Worm (Caenorhabditis elegans) whole organism, late embryonic: ENCODE results near the gene F46E10.18.

ENCODE experiments used
- C08G9.2 ChIP-seq: sonication (generic microtip); optimal IDR thresholded peaks from 2 replicates; lab custom pipeline; 2016; ENCODE audit warnings: mild to moderate bottlenecking, missing genetic modification characterization, moderate library complexity, missing compliant biosample characterization
- C38D4.7 ChIP-seq: fragments of 200-800 bp; sonication (Bioruptor generic); optimal IDR thresholded peaks from 2 replicates; lab custom pipeline; 2018; ENCODE audit warnings: mild to moderate bottlenecking, missing genetic modification characterization, moderate library complexity, missing compliant biosample characterization
- F13H6.1 ChIP-seq: sonication (generic microtip); optimal IDR thresholded peaks from 2 replicates; lab custom pipeline; 2016; ENCODE audit warnings: missing genetic modification characterization, missing compliant biosample characterization
- K02D7.2 ChIP-seq: sonication (generic microtip); optimal IDR thresholded peaks from 2 replicates; lab custom pipeline; 2017; ENCODE audit warnings: mild to moderate bottlenecking, missing genetic modification characterization, missing compliant biosample characterization
- Y22D7AL.16 ChIP-seq: sonication (generic microtip); optimal IDR thresholded peaks from 2 replicates; lab custom pipeline; 2016; ENCODE audit warnings: missing genetic modification characterization, missing compliant biosample characterization
- ama-1 ChIP-seq: fragments of 150-350 bp; optimal IDR thresholded peaks from 2 replicates; lab custom pipeline; 2014
- ceh-14 ChIP-seq: sonication (generic microtip); optimal IDR thresholded peaks from 2 replicates; lab custom pipeline; 2016; ENCODE audit warnings: missing genotype, missing genetic modification characterization, missing compliant biosample characterization
- ceh-18 ChIP-seq: sonication (generic microtip); optimal IDR thresholded peaks from 2 replicates; lab custom pipeline; 2016; ENCODE audit warnings: missing genetic modification characterization, missing compliant biosample characterization
- ceh-19 ChIP-seq: fragments of 200-800 bp; sonication (Bioruptor generic); optimal IDR thresholded peaks from 2 replicates; lab custom pipeline; 2018; ENCODE audit warnings: mild to moderate bottlenecking, missing genetic modification characterization, missing compliant biosample characterization
- ceh-22 ChIP-seq: sonication (generic microtip); optimal IDR thresholded peaks from 2 replicates; lab custom pipeline; 2017; ENCODE audit warnings: missing biosample characterization, missing genetic modification characterization
- ceh-24 ChIP-seq: sonication (generic microtip); optimal IDR thresholded peaks from 2 replicates; lab custom pipeline; 2016; ENCODE audit warnings: mild to moderate bottlenecking, missing genetic modification characterization, missing compliant biosample characterization
- ceh-31 ChIP-seq: sonication (generic microtip); optimal IDR thresholded peaks from 2 replicates; lab custom pipeline; 2016; ENCODE audit warnings: missing genetic modification characterization, missing compliant biosample characterization
- ceh-34 ChIP-seq: sonication (generic microtip); optimal IDR thresholded peaks from 2 replicates; lab custom pipeline; 2016; ENCODE audit warnings: mild to moderate bottlenecking, missing genetic modification characterization, missing compliant biosample characterization
- ceh-45 ChIP-seq: fragments of 200-800 bp; sonication (Bioruptor generic); IDR thresholded peaks from 2 replicates; pipeline ENCODE4 v1.3.6; 2022; ENCODE audit warnings: missing genetic modification reagents, missing genetic modification characterization, missing compliant biosample characterization
- ceh-48 ChIP-seq: sonication (generic microtip); optimal IDR thresholded peaks from 2 replicates; lab custom pipeline; 2016; ENCODE audit warnings: missing genetic modification characterization, inconsistent platforms, missing compliant biosample characterization
- che-1 ChIP-seq: sonication (generic microtip); optimal IDR thresholded peaks from 2 replicates; lab custom pipeline; 2016; ENCODE audit warnings: mild to moderate bottlenecking, missing genetic modification characterization, missing compliant biosample characterization
- dmd-4 ChIP-seq: sonication (generic microtip); optimal IDR thresholded peaks from 2 replicates; lab custom pipeline; 2016; ENCODE audit warnings: borderline replicate concordance, missing genetic modification characterization, missing compliant biosample characterization
- elt-2 ChIP-seq: sonication (generic microtip); optimal IDR thresholded peaks from 2 replicates; lab custom pipeline; 2016; ENCODE audit warnings: missing genetic modification reagents, missing genetic modification characterization, missing compliant biosample characterization
- eyg-1 ChIP-seq: sonication (generic microtip); optimal IDR thresholded peaks from 2 replicates; lab custom pipeline; 2016; ENCODE audit warnings: missing genotype, missing genetic modification characterization, missing compliant biosample characterization
- fax-1 ChIP-seq: sonication (generic microtip); optimal IDR thresholded peaks from 2 replicates; lab custom pipeline; 2016; ENCODE audit warnings: missing genotype, missing genetic modification characterization, missing compliant biosample characterization
- fkh-10 ChIP-seq: fragments of 150-350 bp; optimal IDR thresholded peaks from 2 replicates; lab custom pipeline; 2014; ENCODE audit warnings: missing biosample characterization, missing genetic modification reagents, missing genetic modification characterization
- fkh-6 ChIP-seq: sonication (generic microtip); optimal IDR thresholded peaks from 2 replicates; lab custom pipeline; 2016; ENCODE audit warnings: missing genetic modification characterization, missing compliant biosample characterization
- hlh-13 ChIP-seq: fragments of 200-800 bp; sonication (Bioruptor generic); optimal IDR thresholded peaks from 2 replicates; lab custom pipeline; 2018; ENCODE audit warnings: mild to moderate bottlenecking, missing genetic modification characterization, missing compliant biosample characterization
- hlh-15 ChIP-seq: sonication (generic microtip); optimal IDR thresholded peaks from 2 replicates; lab custom pipeline; 2016; ENCODE audit warnings: missing genetic modification characterization, missing compliant biosample characterization
- hlh-6 ChIP-seq: sonication (generic microtip); optimal IDR thresholded peaks from 2 replicates; lab custom pipeline; 2016; ENCODE audit warnings: missing genotype, missing genetic modification characterization, missing compliant biosample characterization
- hlh-8 ChIP-seq: sonication (generic microtip); optimal IDR thresholded peaks from 2 replicates; lab custom pipeline; 2016; ENCODE audit warnings: missing genotype, missing genetic modification characterization, missing compliant biosample characterization
- lin-11 ChIP-seq: fragments of 200-800 bp; sonication (Bioruptor generic); optimal IDR thresholded peaks from 2 replicates; lab custom pipeline; 2018; ENCODE audit warnings: mild to moderate bottlenecking, missing genetic modification characterization, missing compliant biosample characterization
- nfya-1 ChIP-seq: sonication (generic microtip); optimal IDR thresholded peaks from 2 replicates; lab custom pipeline; 2017; ENCODE audit warnings: missing genetic modification characterization, mild to moderate bottlenecking, missing compliant biosample characterization, antibody characterized with exemption, moderate library complexity
- nhr-11 ChIP-seq: fragments of 150-350 bp; optimal IDR thresholded peaks from 2 replicates; lab custom pipeline; 2014; ENCODE audit warnings: missing biosample characterization, missing genetic modification characterization
- pag-3 ChIP-seq: sonication (generic microtip); optimal IDR thresholded peaks from 2 replicates; lab custom pipeline; 2016; ENCODE audit warnings: missing compliant biosample characterization, missing genetic modification characterization, borderline replicate concordance
- pax-1 ChIP-seq: fragments of 150-350 bp; optimal IDR thresholded peaks from 2 replicates; lab custom pipeline; 2014; ENCODE audit warnings: missing biosample characterization, missing genetic modification characterization
- pha-2 ChIP-seq: sonication (generic microtip); optimal IDR thresholded peaks from 2 replicates; lab custom pipeline; 2017; ENCODE audit warnings: mild to moderate bottlenecking, missing genetic modification characterization, missing compliant biosample characterization
- pqm-1 ChIP-seq: sonication (generic microtip); optimal IDR thresholded peaks from 2 replicates; lab custom pipeline; 2016; ENCODE audit warnings: missing genetic modification characterization, missing compliant biosample characterization
- rnt-1 ChIP-seq: sonication (generic microtip); optimal IDR thresholded peaks from 2 replicates; lab custom pipeline; 2016; ENCODE audit warnings: missing genetic modification characterization, missing compliant biosample characterization
- sox-2 ChIP-seq: fragments of 200-800 bp; sonication (Bioruptor generic); IDR thresholded peaks from 2 replicates; pipeline ENCODE4 v1.3.6; 2022; ENCODE audit warnings: missing genetic modification reagents, missing genetic modification characterization, missing compliant biosample characterization
- tbx-2 ChIP-seq: sonication (generic microtip); optimal IDR thresholded peaks from 2 replicates; lab custom pipeline; 2016; ENCODE audit warnings: missing genetic modification characterization, missing compliant biosample characterization
- unc-42 ChIP-seq: sonication (generic microtip); optimal IDR thresholded peaks from 2 replicates; lab custom pipeline; 2016; ENCODE audit warnings: missing genotype, missing genetic modification characterization, missing compliant biosample characterization
- zip-5 ChIP-seq: sonication (generic microtip); optimal IDR thresholded peaks from 2 replicates; lab custom pipeline; 2016; ENCODE audit warnings: missing genetic modification characterization, missing compliant biosample characterization
- ztf-16 ChIP-seq: sonication (generic microtip); optimal IDR thresholded peaks from 2 replicates; lab custom pipeline; 2017; ENCODE audit warnings: missing genetic modification characterization, missing compliant biosample characterization

F46E10.18 gene

DNA sequence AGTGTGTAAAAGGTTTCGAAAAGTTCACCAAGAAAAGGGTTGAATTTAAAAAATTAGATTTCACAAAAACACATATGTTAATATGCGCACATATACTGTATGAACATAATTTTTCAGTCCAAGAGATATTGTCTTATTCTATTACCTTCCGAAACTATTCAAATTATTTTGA is 2.7 kb upstream of the F46E10.18 start, which contains the start of gene F46E10.3:
TSS of gene F46E10.3 (plus strand) at position 73 of the 172 bp plus-strand sequence.
- no peak for TF ChIP-seq C38D4.7 (GFP tag; lab: Kevin White, UChicago)

ce11 chrV:6522879-6523497 is 2.2 kb downstream of the F46E10.18 start:
- TF ChIP-seq fkh-10 (GFP tag; lab: Kevin White, UChicago) (no peak), sox-2 (GFP tag; lab: Robert Waterston, UW) (no peak), ceh-34 (tag; lab: Kevin White, UChicago) (no peak), pag-3 (tag; lab: Kevin White, UChicago) (no peak), nfya-1 (tag; lab: Kevin White, UChicago) (no peak), hlh-8 (tag; lab: Kevin White, UChicago) (no peak), nhr-11 (tag; lab: Kevin White, UChicago) (no peak), elt-2 (peak; percentile 10)

DNA sequence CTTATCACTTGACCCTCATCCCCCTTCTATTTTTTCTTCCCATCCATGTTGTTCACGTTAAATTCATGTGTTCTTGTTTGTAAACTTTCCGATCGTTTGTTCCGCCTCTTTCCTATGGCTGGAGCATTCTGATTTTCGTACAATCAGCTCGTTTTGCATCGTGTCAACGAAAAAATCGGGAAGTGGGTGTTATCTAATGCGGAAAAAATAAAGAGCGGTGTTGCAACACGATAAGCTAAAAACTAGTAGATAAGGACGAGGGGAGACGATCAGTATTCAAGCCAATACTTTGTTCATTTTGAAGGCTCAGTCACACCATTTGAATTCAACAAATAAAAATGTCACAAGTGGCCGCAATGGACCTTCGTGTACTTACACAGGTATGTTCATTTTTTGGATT is 3.9 kb downstream of the F46E10.18 start, which contains the start of gene acs-1:
TSS of gene acs-1 (plus strand) at position 233 of the 400 bp plus-strand sequence.
- TF ChIP-seq ceh-24 (tag; lab: Kevin White, UChicago) (no peak), elt-2 (peak; percentile 43)

DNA sequence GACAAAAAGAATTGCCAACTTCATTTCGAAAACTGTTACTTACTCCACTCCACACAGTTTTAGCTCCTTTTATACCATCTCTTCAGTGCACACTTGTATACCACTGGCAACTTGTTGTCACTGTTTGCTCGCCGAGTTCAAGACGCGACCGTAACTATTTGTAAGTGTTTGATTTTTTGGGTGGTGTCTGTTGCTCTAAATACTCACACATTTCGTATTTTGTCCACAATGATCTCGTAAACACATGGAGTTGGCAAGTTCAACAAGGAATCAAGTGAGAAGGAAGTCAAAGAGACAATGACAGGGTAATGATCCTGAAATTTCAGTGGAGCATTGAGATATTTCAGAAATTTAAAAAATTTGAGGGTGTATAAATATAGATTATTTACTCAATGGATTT is 12.2 kb downstream of the F46E10.18 start, which contains the start of gene hpo-26:
TSS of gene hpo-26 (minus strand) at position 31 of the 400 bp plus-strand sequence.
- TF ChIP-seq ceh-14 (no peak), Y22D7AL.16 (tag; lab: Kevin White, UChicago) (no peak), ama-1 (lab: Kevin White, UChicago) (peak; percentile 6)

DNA sequence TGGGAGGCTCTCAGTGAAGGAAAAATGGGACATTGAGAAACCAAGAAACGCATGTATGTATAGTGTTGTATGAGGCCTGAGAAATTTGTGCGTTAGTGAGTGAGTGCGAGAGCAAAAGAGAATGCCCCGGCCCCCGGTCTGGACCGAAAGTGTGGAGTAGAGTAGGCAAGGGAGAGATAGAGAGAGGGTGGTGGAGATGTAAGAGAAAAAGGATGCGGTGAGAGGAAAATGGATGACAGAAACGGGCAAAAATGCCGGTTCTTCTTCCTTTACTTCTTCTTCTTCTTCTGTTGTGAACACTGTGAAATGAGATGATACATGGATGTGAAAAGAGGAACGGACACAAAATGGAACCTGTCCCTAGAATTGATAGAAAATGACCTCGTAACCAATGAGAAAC is 17.5 kb downstream of the F46E10.18 start:
- TF ChIP-seq eyg-1 = no peak
- no peak for TF ChIP-seq zip-5
- no peak for TF ChIP-seq hlh-15 (tag; lab: Kevin White, UChicago)
- no peak for TF ChIP-seq che-1 (tag; lab: Kevin White, UChicago)
- TF ChIP-seq ztf-16 (tag; lab: Kevin White, UChicago) = no peak
- TF ChIP-seq ceh-18 = peak; percentile 45
- TF ChIP-seq ceh-45 = 0 out of 2 replicates have a peak, but pooled peaks have one; percentile 29
- TF ChIP-seq dmd-4 (tag; lab: Kevin White, UChicago) = no peak
- TF ChIP-seq K02D7.2 (tag; lab: Kevin White, UChicago) = no peak
- no peak for TF ChIP-seq Y22D7AL.16 (tag; lab: Kevin White, UChicago)
- TF ChIP-seq hlh-8 (tag; lab: Kevin White, UChicago) = no peak
- TF ChIP-seq ceh-19 (GFP tag; lab: Kevin White, UChicago) = no peak
- TF ChIP-seq hlh-13 (GFP tag; lab: Kevin White, UChicago) = no peak
- TF ChIP-seq hlh-6 (tag; lab: Kevin White, UChicago) = peak; percentile 3
- TF ChIP-seq fkh-6 (tag; lab: Kevin White, UChicago) = no peak
- TF ChIP-seq fax-1 (tag; lab: Kevin White, UChicago) = no peak
- no peak for TF ChIP-seq pha-2
- peak; percentile 32 for TF ChIP-seq unc-42 (tag; lab: Kevin White, UChicago)
- no peak for TF ChIP-seq F13H6.1 (tag; lab: Kevin White, UChicago)
- no peak for TF ChIP-seq ceh-48 (tag; lab: Kevin White, UChicago)
- TF ChIP-seq pax-1 (tag; lab: Kevin White, UChicago) = no peak
- peak; percentile 30 for TF ChIP-seq C08G9.2 (tag; lab: Kevin White, UChicago)
- TF ChIP-seq tbx-2 (tag; lab: Kevin White, UChicago) = no peak
- TF ChIP-seq ceh-22 (tag; lab: Kevin White, UChicago) = no peak
- TF ChIP-seq pqm-1 (tag; lab: Kevin White, UChicago) = no peak
- TF ChIP-seq ceh-31 (tag; lab: Kevin White, UChicago) = peak; percentile 32
- no peak for TF ChIP-seq pag-3 (tag; lab: Kevin White, UChicago)
- no peak for TF ChIP-seq rnt-1
- TF ChIP-seq nfya-1 (tag; lab: Kevin White, UChicago) = peak; percentile 13
- no peak for TF ChIP-seq lin-11 (tag; lab: Kevin White, UChicago)
